Worm (Caenorhabditis elegans) whole organism, L2 larva: ENCODE measurements around the gene ndua-7.

Experiments used
- R02D3.7 ChIP-seq: fragments of 150-350 bp; optimal IDR thresholded peaks from 2 replicates; lab custom pipeline; 2014; ENCODE audit warnings: missing biosample characterization, missing genetic modification characterization
- dmd-4 ChIP-seq: sonication (generic microtip); optimal IDR thresholded peaks from 2 replicates; lab custom pipeline; 2017; ENCODE audit warnings: missing biosample characterization, missing genetic modification characterization
- elt-1 ChIP-seq: fragments of 150-350 bp; optimal IDR thresholded peaks from 2 replicates; lab custom pipeline; 2014; ENCODE audit warnings: missing biosample characterization, missing genetic modification characterization
- lin-13 ChIP-seq: fragments of 150-350 bp; optimal IDR thresholded peaks from 2 replicates; lab custom pipeline; 2014; ENCODE audit warnings: missing biosample characterization, missing genetic modification reagents, missing genetic modification characterization
- lin-39 ChIP-seq: fragments of 150-350 bp; optimal IDR thresholded peaks from 2 replicates; lab custom pipeline; 2014; ENCODE audit warnings: missing biosample characterization, missing genetic modification reagents, missing genetic modification characterization
- nhr-237 ChIP-seq: fragments of 150-350 bp; optimal IDR thresholded peaks from 2 replicates; lab custom pipeline; 2014; ENCODE audit warnings: missing biosample characterization, missing genetic modification characterization
- nhr-6 ChIP-seq: fragments of 150-350 bp; optimal IDR thresholded peaks from 2 replicates; lab custom pipeline; 2014; ENCODE audit warnings: missing biosample characterization, missing genetic modification characterization
- nhr-77 ChIP-seq: fragments of 150-350 bp; optimal IDR thresholded peaks from 2 replicates; lab custom pipeline; 2014; ENCODE audit warnings: missing biosample characterization, missing genetic modification characterization
- ztf-1 ChIP-seq: fragments of 200-800 bp; sonication (Bioruptor generic); conservative IDR thresholded peaks from 2 replicates; pipeline ENCODE4 v1.3.6; 2022; ENCODE audit warnings: missing genetic modification characterization, missing compliant biosample characterization

ce11 chrII:13485119-13485518 lies 9.3 kb downstream of the ndua-7 start:
- no peak for TF ChIP-seq lin-39 (tag; lab: Kevin White, UChicago)
- no peak for TF ChIP-seq elt-1 (tag; lab: Kevin White, UChicago)
- TF ChIP-seq R02D3.7: no peak
- no peak for TF ChIP-seq nhr-6 (tag; lab: Kevin White, UChicago)
- TF ChIP-seq lin-13 (GFP tag; lab: Kevin White, UChicago): no peak
- TF ChIP-seq nhr-237 (tag; lab: Kevin White, UChicago): no peak
- TF ChIP-seq ztf-1 (GFP tag; lab: Robert Waterston, UW): no peak
- TF ChIP-seq dmd-4: no peak
- TF ChIP-seq nhr-77 (tag; lab: Kevin White, UChicago): no peak
